Worm (Caenorhabditis elegans): ENCODE results near the gene pitr-6.

pitr-6 gene

ce11 chrII:12444679-12445376 is at the start of gene pitr-6, which contains the start of gene W05H5.1:
Gene pitr-6, plus strand, starts transcription at chrII:12445326.
Gene W05H5.1, minus strand, starts transcription at chrII:12444779.
- TF ChIP-seq madf-9 (GFP tag; conservative IDR thresholded peaks at IDR 0.05) (no peak), unc-39 (tag; optimal IDR thresholded peaks at IDR 0.05) (no peak), aha-1 (tag) (peak; percentile 55), lin-39 (tag; optimal IDR thresholded peaks at IDR 0.05) (no peak)

- no peak for TF ChIP-seq aha-1 (tag)
- no peak for TF ChIP-seq vab-7 (GFP tag; IDR thresholded peaks at IDR 0.05)
- TF ChIP-seq ZK546.5 (tag; optimal IDR thresholded peaks at IDR 0.05): no peak
- no peak for TF ChIP-seq ceh-44 (GFP tag; IDR thresholded peaks at IDR 0.05)
Observed at ce11 chrII:12397656-12398055, 47.5 kb upstream of the pitr-6 start, which contains the start of gene F57G9.7. Gene F57G9.7, minus strand, starts transcription at chrII:12397756.

ce11 chrII:12401791-12402190 is 43.3 kb upstream of the pitr-6 start, which contains the start of gene sre-29:
Gene sre-29, minus strand, starts transcription at chrII:12401891.
- TF ChIP-seq ceh-82 (tag; optimal IDR thresholded peaks at IDR 0.05) (no peak), aly-2 (tag; optimal IDR thresholded peaks at IDR 0.05) (no peak), mxl-3 (GFP tag; optimal IDR thresholded peaks at IDR 0.05) (no peak), dve-1 (tag; optimal IDR thresholded peaks at IDR 0.05; ENCODE audit: insufficient read depth) (no peak), madf-5 (GFP tag; IDR thresholded peaks at IDR 0.05) (no peak), fos-1 (tag; optimal IDR thresholded peaks at IDR 0.05) (no peak), cey-2 (tag; optimal IDR thresholded peaks at IDR 0.05; ENCODE audit: borderline replicate concordance, insufficient read depth) (no peak), vab-7 (GFP tag; IDR thresholded peaks at IDR 0.05) (no peak), lin-15B (tag; optimal IDR thresholded peaks at IDR 0.05) (no peak)

- TF ChIP-seq mxl-2 (GFP tag; conservative IDR thresholded peaks at IDR 0.05): no peak
- TF ChIP-seq D1046.2 (GFP tag; IDR thresholded peaks at IDR 0.05): no peak
- TF ChIP-seq aly-2 (tag; optimal IDR thresholded peaks at IDR 0.05): no peak
- TF ChIP-seq nhr-6 (tag; optimal IDR thresholded peaks at IDR 0.05): no peak
- TF ChIP-seq nhr-76 (tag; optimal IDR thresholded peaks at IDR 0.05): no peak
- no peak for TF ChIP-seq pha-4 (GFP tag; IDR thresholded peaks at IDR 0.05)
- TF ChIP-seq pha-4 (tag; optimal IDR thresholded peaks at IDR 0.05): no peak
Observed at ce11 chrII:12406394-12406793, 38.7 kb upstream of the pitr-6 start, which contains the start of gene sre-30. Gene sre-30, minus strand, starts transcription at chrII:12406494.

- TF ChIP-seq ces-1 (GFP tag; optimal IDR thresholded peaks at IDR 0.05): no peak
- TF ChIP-seq Y75B8A.6 (GFP tag; IDR thresholded peaks at IDR 0.05): no peak
- TF ChIP-seq unc-39 (tag; optimal IDR thresholded peaks at IDR 0.05): no peak
- TF ChIP-seq nhr-42 (GFP tag; IDR thresholded peaks at IDR 0.05): no peak
- TF ChIP-seq ctbp-1 (GFP tag; IDR thresholded peaks at IDR 0.05): no peak
- TF ChIP-seq hmg-1.1 (GFP tag; IDR thresholded peaks at IDR 0.05): no peak
- TF ChIP-seq hif-1 (tag; optimal IDR thresholded peaks at IDR 0.05): no peak
- TF ChIP-seq egl-43 (GFP tag; IDR thresholded peaks at IDR 0.05): no peak
- TF ChIP-seq ceh-44 (GFP tag; IDR thresholded peaks at IDR 0.05): no peak
- TF ChIP-seq nhr-11 (tag; optimal IDR thresholded peaks at IDR 0.05): no peak
- TF ChIP-seq ZK337.2 (GFP tag; IDR thresholded peaks at IDR 0.05): no peak
- TF ChIP-seq aly-2 (tag; optimal IDR thresholded peaks at IDR 0.05): no peak
Observed at ce11 chrII:12408717-12409116, 36.4 kb upstream of the pitr-6 start, which contains the start of gene sre-31. Gene sre-31, minus strand, starts transcription at chrII:12408817.

- TF ChIP-seq T26A8.4 (GFP tag; IDR thresholded peaks at IDR 0.05) (no peak), zag-1 (tag; optimal IDR thresholded peaks at IDR 0.05) (no peak), nhr-237 (tag; optimal IDR thresholded peaks at IDR 0.05) (no peak), ceh-62 (tag; optimal IDR thresholded peaks at IDR 0.05) (no peak), ceh-32 (tag; optimal IDR thresholded peaks at IDR 0.05; ENCODE audit: poor library complexity) (no peak), unc-39 (tag; optimal IDR thresholded peaks at IDR 0.05) (no peak), fkh-10 (GFP tag; optimal IDR thresholded peaks at IDR 0.05) (no peak), nhr-76 (tag; optimal IDR thresholded peaks at IDR 0.05) (no peak), ztf-7 (tag; optimal IDR thresholded peaks at IDR 0.05) (no peak), attf-4 (tag; optimal IDR thresholded peaks at IDR 0.05) (no peak), unc-130 (GFP tag; optimal IDR thresholded peaks at IDR 0.05) (no peak), dpl-1 (GFP tag; optimal IDR thresholded peaks at IDR 0.05) (no peak), mxl-3 (GFP tag; optimal IDR thresholded peaks at IDR 0.05) (no peak), nhr-77 (tag; optimal IDR thresholded peaks at IDR 0.05) (no peak), ZK546.5 (tag; optimal IDR thresholded peaks at IDR 0.05) (no peak), spr-1 (tag; optimal IDR thresholded peaks at IDR 0.05) (no peak), fos-1 (tag; optimal IDR thresholded peaks at IDR 0.05) (no peak)
Observed at ce11 chrII:12410107-12410506, 35.0 kb upstream of the pitr-6 start, which contains the start of gene F57G9.3. Gene F57G9.3, minus strand, starts transcription at chrII:12410207.

All from whole organism, L4 larva.